Worm (Caenorhabditis elegans): ENCODE results near the gene klf-2.

Gene klf-2

DNA sequence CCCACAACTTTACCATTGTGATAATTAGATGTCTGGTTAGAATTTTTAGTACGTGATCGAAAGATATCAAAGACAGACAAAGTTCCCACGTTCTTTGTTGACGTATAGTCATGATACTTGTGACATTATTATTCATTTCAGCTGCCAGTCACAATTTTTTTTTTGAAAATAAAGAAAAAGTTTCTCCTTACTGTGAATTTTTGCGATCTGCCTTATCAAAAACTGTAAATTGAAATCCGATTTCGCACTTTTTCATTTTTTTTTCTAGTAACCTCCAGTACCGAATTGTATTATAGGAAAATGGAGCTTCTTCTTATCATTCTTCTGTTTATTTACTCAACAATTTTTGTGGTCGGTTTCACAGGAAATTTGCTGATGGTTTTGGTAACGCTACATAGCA, 4.4 kb upstream of the klf-2 start, which contains the start of gene srsx-35:
Gene srsx-35 (plus strand): TSS at position 301 of the 400 bp plus-strand sequence.
- TF ChIP-seq unc-62 (GFP tag; optimal IDR thresholded peaks at IDR 0.05): no peak

DNA sequence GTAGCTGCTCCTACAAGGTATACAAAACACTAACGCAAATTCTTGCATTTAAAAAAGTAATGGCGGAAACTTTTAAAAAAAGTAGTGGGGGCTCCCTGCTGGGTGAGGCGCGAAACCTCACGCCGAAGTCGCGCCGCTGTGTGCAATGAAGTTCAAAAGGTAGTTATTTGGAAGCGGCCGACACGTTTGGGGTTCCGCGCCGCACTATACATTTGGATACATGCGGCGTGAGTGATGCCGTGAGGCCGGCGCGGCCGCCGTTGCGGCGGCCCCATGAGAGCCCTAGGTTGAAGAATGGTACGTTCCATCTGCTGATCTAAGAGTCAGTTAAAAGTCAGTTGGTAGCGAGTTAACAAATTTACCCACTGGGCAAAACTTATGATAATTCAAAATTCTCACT, 3.7 kb upstream of the klf-2 start:
- TF ChIP-seq unc-62 (GFP tag; optimal IDR thresholded peaks at IDR 0.05): no peak

ce11 chrV:20682309-20682708, 3.2 kb upstream of the klf-2 start:
- no peak for TF ChIP-seq unc-62 (GFP tag; optimal IDR thresholded peaks at IDR 0.05)

DNA sequence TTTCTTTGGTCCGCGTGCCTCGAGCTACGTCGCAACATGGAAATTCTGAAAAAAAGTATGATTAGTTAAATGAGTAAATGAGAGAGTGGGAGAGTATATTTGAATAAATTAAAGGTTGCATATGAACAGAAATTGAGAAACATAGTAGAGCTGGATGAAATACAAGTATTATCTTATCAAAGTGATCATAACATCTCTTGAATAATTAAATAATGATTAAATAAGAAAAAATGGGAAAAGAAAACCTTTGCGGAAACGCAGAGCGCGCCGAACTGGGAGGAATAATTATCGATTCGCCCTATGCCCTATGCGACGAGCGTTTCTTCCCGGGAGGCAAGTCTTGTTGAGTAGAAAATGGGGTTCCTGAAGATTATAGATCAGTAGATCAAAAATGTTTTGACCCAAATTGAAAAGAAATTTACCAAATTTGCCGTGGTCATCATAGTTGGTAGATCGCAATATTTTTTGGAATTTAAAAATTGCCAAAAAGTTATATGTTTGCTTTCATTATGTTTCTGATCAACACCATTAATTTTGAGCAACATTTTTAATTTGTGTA, 4.1 kb downstream of the klf-2 start, which contains the start of gene F53F8.3:
Gene F53F8.3 (minus strand): TSS at position 51 of the 559 bp plus-strand sequence.
- no peak for TF ChIP-seq unc-62 (GFP tag; optimal IDR thresholded peaks at IDR 0.05)

DNA sequence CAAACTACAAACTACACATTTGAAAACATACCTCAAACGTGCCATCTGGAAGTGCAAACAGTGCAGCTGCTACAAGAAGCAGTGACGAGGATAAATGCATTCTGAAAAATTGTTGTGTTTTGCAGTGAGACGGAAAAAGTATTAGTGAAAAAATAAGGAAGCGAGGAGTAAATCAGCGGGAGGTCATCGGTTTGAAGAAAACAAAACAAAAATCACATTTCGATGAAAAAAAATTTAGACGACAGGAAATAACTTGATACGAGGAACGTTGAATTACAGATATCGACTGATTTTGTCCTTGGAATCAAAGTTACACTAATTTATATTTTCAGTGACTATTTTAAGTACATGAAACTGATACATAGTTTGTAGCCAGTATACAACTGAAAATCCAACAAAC, 6.1 kb downstream of the klf-2 start, which contains the start of gene F53F8.4:
Gene F53F8.4 (minus strand): TSS at position 101 of the 400 bp plus-strand sequence.
- no peak for TF ChIP-seq unc-62 (GFP tag; optimal IDR thresholded peaks at IDR 0.05)

- TF ChIP-seq unc-62 (GFP tag; optimal IDR thresholded peaks at IDR 0.05): no peak
Measured at ce11 chrV:20692903-20693302, 7.4 kb downstream of the klf-2 start.

DNA sequence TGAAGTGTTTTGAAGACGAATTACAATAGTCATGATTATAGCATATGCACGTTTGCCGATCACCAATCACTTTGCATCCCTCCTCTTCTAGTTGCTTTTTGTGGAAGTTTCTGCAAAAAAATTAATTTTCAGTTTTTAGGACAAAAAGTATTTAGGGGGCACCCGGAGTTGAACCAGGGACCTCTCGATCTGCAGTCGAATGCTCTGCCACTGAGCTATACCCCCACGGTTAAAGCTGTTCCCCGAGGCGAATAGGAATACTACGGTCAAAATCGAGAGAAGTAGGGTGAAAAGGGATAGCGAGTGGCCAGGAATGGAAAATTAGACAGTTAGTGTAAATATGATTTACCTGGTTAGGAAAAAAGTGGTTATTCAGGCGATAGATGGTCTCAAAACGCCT, 8.5 kb downstream of the klf-2 start:
- no peak for TF ChIP-seq unc-62 (GFP tag; optimal IDR thresholded peaks at IDR 0.05)

ce11 chrV:20698266-20698665, 12.8 kb downstream of the klf-2 start, which contains the start of gene F53F8.7:
Gene F53F8.7 (minus strand): TSS chrV:20698366.
- TF ChIP-seq unc-62 (GFP tag; optimal IDR thresholded peaks at IDR 0.05): no peak

- no peak for TF ChIP-seq unc-62 (GFP tag; optimal IDR thresholded peaks at IDR 0.05)
Measured at ce11 chrV:20703998-20704572, 18.6 kb downstream of the klf-2 start, which contains the start of the genes F53F8.5 and F53F8.6. Gene F53F8.5 (minus strand): TSS chrV:20704049. Gene F53F8.6 (plus strand): TSS chrV:20704227.

- no peak for TF ChIP-seq unc-62 (GFP tag; optimal IDR thresholded peaks at IDR 0.05)
Measured at ce11 chrV:20710156-20710555, 24.7 kb downstream of the klf-2 start.

DNA sequence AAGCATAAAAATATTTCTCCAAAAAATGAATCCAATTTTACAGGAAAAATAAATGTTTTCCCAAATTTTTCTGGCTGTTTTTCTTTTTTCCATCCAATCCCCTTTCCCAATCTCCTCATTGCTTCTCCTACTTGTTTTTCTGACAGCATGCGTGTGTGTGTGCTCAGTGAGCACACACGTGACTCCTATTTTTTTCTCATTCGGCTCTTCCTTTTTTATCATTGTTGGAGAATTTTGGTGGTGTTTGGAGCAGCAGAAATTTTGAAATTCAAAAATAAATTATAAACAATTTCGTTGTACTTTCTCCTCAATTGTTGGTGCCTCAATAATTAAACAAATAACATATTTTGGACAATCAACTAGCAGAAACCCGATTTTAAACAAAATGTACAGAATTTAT, 25.2 kb downstream of the klf-2 start:
- TF ChIP-seq unc-62 (GFP tag; optimal IDR thresholded peaks at IDR 0.05): no peak

DNA sequence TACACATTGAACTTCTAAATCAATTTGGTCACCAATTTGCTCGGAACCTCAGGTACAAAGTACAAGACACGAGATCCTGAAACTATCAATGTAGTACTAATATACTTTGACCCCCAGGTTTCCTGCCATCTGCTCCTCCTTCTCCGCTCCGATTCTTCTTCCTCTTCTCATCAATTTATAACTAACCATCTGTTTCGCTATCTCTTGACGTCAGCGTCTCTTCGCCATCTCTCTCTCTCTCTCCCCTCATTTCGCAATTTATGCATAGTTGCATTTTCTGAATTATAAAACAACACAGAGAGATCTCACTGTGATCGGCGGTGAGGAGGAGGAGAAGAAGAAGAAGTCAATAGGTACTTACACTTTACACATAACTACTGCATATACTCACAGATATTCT, 26.2 kb downstream of the klf-2 start:
- no peak for TF ChIP-seq unc-62 (GFP tag; optimal IDR thresholded peaks at IDR 0.05)

DNA sequence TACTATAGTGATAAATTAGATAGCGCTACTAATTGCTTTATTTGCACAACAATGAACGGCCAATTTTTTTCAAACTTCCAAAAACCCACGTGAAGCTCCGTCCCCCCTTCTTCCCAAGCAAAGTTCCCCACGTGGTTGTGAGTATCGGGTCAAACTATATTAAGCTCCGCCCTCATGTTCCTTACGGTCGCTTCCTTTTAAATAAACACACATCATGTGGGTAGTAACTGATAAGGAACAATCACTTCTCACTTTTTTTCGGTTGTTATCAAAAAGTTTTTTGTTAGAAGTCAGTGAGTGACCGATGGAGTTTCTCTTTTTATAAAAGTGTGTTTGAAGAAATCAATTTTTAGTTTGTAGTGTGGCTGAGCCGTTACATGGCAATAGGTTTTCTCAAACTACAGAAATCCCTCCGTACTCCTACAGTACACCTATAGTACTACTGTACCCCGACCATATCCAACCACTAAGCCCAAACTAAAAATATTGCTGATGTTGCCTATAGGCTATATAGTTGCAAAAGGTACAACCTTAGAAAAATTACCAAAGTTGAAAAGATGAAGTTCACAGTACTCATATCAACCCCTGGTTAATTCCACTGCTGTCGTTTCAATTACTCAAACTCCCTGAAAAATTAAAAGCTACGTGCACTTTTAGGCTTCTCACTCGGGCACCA, 27.0 kb downstream of the klf-2 start:
- TF ChIP-seq unc-62 (GFP tag; optimal IDR thresholded peaks at IDR 0.05): no peak

DNA sequence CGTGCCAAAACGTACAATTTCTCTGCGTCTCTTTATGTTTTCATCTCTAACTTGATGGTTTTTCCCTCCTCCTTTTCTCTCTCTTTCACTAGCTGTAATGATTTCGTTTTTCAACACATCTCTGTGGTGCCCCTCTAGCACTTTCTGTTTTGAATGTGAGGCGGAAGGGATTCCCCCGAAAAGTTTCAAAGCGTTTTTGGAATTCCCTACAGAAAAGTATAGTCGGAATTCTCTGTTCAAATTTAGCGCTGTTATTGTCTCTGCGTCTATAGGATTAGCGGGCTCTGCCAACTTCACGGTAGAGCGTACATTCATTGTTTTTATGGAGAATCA, 27.5 kb downstream of the klf-2 start:
- no peak for TF ChIP-seq unc-62 (GFP tag; optimal IDR thresholded peaks at IDR 0.05)

ce11 chrV:20713620-20714019, 28.1 kb downstream of the klf-2 start, which contains the start of gene Y44A6C.1:
Gene Y44A6C.1 (plus strand): TSS chrV:20713920.
- TF ChIP-seq unc-62 (GFP tag; optimal IDR thresholded peaks at IDR 0.05): no peak

DNA sequence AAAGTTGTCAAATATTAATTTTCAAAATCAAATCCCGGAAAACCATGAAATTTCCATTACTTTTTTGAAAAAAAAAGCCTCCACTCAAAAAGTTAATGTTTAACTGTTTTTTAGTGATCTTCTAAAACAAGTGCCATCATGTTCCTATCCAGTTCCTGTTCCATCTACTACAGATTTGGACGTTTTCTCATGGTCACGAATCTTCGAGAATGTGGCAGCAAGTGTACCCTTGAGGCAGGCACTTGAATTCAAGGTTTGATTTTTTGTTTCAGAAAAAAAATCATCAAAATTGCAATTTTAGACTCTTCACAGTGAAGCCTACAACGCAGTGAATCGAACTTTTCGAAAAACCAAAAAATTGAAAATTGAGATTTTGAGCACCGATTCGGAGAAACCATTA, 29.0 kb downstream of the klf-2 start:
- no peak for TF ChIP-seq unc-62 (GFP tag; optimal IDR thresholded peaks at IDR 0.05)

ce11 chrV:20716267-20716666, 30.8 kb downstream of the klf-2 start:
- no peak for TF ChIP-seq unc-62 (GFP tag; optimal IDR thresholded peaks at IDR 0.05)
